Fruit fly (Drosophila melanogaster): ENCODE data around the gene CG33947.
A peak's percentile ranks its signal among the peaks of the same experiment; 100 is the strongest.

The CG33947 gene

DNA sequence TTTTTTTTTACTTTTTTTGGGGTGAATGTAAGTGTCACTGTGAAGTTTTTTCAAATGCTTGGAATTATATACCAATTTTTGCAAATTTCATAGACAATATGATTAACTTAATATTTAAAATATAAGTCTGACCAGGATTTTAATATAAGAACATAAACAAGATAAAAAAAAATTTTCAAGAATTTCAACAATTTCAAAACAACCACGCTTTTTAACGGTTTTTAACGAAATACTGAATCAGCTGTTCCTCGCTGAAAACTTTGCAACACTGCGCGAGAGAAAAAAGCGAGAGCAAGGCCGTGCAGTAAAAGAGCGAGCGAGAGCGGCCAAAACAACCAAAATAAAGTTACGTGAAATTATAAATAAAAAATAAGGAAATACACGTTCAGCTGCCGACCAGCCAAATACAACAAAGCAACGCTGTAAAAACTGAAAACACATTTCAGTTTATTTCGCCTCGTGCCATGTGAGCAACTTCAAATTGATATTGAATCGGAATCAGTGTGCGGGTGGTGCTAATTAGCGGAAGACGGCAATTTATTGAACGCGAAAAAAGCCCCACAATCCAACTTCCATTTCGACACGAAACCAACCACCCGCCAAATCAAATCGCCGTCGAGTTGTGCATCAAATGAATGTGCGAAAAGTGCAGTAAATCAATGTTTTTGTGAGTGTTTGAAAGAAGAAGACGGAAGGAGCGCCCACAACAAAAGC lies at the start of gene CG33947, which contains the start of the genes CG46439 and Iyd:
Gene CG33947, plus strand, starts transcription at position 302 of the 714 bp plus-strand sequence.
Gene CG46439, minus strand, starts transcription at position 51 of the 714 bp plus-strand sequence.
Gene Iyd, minus strand, starts transcription at position 51 of the 714 bp plus-strand sequence.
- TF ChIP-seq CG8478 (optimal IDR thresholded peaks at IDR 0.05), result no peak
- TF ChIP-seq CTCF (optimal IDR thresholded peaks at IDR 0.05), result no peak

DNA sequence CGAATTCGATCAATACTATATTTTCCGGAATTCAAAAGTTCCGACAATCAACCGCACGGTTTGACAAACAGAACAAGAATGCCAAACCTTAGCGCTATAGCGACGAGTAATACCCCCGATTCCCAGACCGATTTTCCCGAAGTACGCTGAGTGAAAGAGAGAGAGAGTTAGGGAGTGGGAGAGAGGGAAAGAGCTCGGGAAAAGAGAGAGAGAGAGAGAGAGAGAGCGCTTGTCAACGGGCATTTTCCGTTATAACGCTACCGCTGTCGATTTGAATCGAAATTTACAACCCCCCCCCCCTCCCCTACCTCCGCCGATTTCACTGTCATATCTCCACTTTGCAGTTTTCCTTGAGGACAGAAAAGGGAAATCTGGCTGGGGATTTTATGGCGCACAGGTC lies 49.7 kb upstream of the CG33947 start:
- no peak for TF ChIP-seq CTCF (optimal IDR thresholded peaks at IDR 0.05)
- no peak for TF ChIP-seq CG8478 (optimal IDR thresholded peaks at IDR 0.05)

- TF ChIP-seq CTCF (optimal IDR thresholded peaks at IDR 0.05), result peak; percentile 98 to 99
- no peak for TF ChIP-seq CG8478 (optimal IDR thresholded peaks at IDR 0.05)
Observed at dm6 chr3L:11047877-11048276, 48.4 kb upstream of the CG33947 start.

dm6 chr3L:11049414-11049813 lies 46.9 kb upstream of the CG33947 start:
- no peak for TF ChIP-seq CG8478 (optimal IDR thresholded peaks at IDR 0.05)
- TF ChIP-seq CTCF (optimal IDR thresholded peaks at IDR 0.05), result no peak

- TF ChIP-seq CG8478 (optimal IDR thresholded peaks at IDR 0.05) (no peak), CTCF (optimal IDR thresholded peaks at IDR 0.05) (no peak)
Observed at dm6 chr3L:11051271-11051670, 45.0 kb upstream of the CG33947 start, which contains the start of gene CG43693. CG43693 (minus strand) TSS chr3L:11051371.

DNA sequence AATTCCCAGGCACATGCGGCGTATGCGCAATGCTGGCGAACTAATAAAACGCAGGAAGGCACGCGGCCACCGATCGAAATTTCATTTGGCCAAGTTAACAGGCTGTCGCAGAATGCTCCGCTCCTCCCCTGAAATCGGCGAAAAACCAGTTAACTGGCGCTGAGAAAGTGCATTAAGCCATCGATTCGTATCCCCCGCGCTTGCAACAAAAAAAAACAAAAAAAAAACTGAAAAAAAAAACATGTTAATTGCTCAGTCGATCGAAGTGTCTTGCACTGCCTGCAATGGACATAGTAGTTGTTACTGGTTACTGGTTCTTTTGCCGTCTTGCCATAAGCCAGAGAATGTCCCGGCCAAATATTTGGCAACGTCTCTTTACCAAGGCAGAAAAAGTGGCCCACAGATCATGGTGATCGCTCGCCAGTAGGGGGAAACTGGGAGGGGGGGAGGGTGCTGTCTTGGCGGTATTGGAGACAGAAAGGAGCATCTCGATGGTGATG lies 43.5 kb upstream of the CG33947 start:
- TF ChIP-seq CG8478 (optimal IDR thresholded peaks at IDR 0.05) (no peak), CTCF (optimal IDR thresholded peaks at IDR 0.05) (no peak)

dm6 chr3L:11053843-11054242 lies 42.5 kb upstream of the CG33947 start, which contains the start of gene CG7888:
CG7888 (plus strand) TSS chr3L:11054035.
- TF ChIP-seq CTCF (optimal IDR thresholded peaks at IDR 0.05) (no peak), CG8478 (optimal IDR thresholded peaks at IDR 0.05) (no peak)

DNA sequence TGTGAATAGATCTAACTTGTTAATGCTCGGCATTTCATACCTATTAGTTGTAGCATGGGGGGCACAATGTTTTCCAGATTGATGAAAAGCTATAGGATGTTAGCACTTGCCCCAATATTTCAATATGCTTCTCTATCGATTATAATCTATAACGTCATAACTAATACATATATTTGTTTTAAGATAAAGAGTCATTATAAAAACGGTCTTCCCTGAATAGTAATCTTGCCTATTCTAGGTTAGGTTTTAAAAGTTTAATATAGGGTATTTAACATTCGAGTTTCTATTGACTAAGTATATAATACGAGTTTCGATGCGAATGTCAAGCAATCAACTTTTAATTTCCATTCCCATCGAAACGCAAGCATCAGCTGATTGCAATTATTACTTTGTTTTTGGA lies 35.1 kb upstream of the CG33947 start, which contains the start of the genes CG6321 and Blos2:
Gene CG6321, minus strand, starts transcription at position 25 of the 400 bp plus-strand sequence.
Gene Blos2, plus strand, starts transcription at position 372 of the 400 bp plus-strand sequence.
- TF ChIP-seq CTCF (optimal IDR thresholded peaks at IDR 0.05) (no peak), CG8478 (optimal IDR thresholded peaks at IDR 0.05) (no peak)

DNA sequence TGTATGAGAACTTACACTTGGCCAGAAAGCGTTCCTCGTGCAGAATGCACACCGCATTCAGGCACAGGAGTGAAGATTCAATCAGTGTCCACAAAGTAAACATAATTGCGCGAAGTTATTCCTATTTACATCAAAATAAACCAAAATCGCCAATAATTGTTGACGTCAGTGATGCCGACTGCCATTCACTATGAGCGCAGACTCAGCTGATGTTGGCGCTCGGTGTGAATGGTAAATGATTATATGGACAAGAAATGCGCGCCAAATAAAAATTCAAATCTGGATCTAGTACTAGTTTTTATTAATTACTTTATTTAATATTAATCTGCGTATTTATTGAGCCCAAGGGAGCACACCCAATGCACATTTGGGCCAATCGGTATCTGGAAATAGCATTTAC lies 33.9 kb upstream of the CG33947 start, which contains the start of gene CG32069:
Gene CG32069, minus strand, starts transcription at position 174 of the 400 bp plus-strand sequence.
- TF ChIP-seq CTCF (optimal IDR thresholded peaks at IDR 0.05) (no peak), CG8478 (optimal IDR thresholded peaks at IDR 0.05) (no peak)

- TF ChIP-seq CTCF (optimal IDR thresholded peaks at IDR 0.05), result no peak
- no peak for TF ChIP-seq CG8478 (optimal IDR thresholded peaks at IDR 0.05)
Observed at dm6 chr3L:11064689-11065088, 31.6 kb upstream of the CG33947 start, which contains the start of the genes CG32075, CG45101 and SuUR. CG32075 (minus strand) TSS chr3L:11064941. CG45101 (plus strand) TSS chr3L:11064991. SuUR (plus strand) TSS chr3L:11064991.

dm6 chr3L:11065850-11066249 lies 30.4 kb upstream of the CG33947 start:
- TF ChIP-seq CTCF (optimal IDR thresholded peaks at IDR 0.05) (no peak), CG8478 (optimal IDR thresholded peaks at IDR 0.05) (no peak)

DNA sequence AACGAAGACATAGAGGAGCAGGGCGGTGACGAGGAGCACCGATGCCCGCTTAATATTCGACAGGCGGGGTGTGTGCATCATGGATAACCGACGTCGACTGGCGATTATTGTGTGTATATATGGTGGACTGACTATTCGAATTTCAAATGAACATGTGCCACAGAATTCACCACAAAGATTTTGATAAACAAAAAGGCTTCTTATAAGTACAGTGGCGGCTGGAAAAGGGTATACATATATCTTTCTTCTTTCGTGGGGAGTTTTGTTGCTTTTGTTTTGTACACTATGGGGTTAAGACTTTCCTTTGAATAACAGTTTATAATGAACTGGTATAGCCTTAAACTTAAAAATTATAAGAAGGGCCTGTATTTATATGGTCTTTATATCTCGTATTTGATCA lies 26.5 kb upstream of the CG33947 start, which contains the start of gene CG6310:
Gene CG6310, minus strand, starts transcription at position 101 of the 400 bp plus-strand sequence.
- TF ChIP-seq CTCF (optimal IDR thresholded peaks at IDR 0.05), result no peak
- no peak for TF ChIP-seq CG8478 (optimal IDR thresholded peaks at IDR 0.05)

dm6 chr3L:11070372-11070854 lies 25.9 kb upstream of the CG33947 start, which contains the start of gene Mocs1:
Mocs1 (plus strand) TSS chr3L:11070526.
- no peak for TF ChIP-seq CTCF (optimal IDR thresholded peaks at IDR 0.05)
- no peak for TF ChIP-seq CG8478 (optimal IDR thresholded peaks at IDR 0.05)

- TF ChIP-seq CG8478 (optimal IDR thresholded peaks at IDR 0.05), result no peak
- TF ChIP-seq CTCF (optimal IDR thresholded peaks at IDR 0.05), result no peak
Observed at dm6 chr3L:11071057-11071456, 25.2 kb upstream of the CG33947 start.

DNA sequence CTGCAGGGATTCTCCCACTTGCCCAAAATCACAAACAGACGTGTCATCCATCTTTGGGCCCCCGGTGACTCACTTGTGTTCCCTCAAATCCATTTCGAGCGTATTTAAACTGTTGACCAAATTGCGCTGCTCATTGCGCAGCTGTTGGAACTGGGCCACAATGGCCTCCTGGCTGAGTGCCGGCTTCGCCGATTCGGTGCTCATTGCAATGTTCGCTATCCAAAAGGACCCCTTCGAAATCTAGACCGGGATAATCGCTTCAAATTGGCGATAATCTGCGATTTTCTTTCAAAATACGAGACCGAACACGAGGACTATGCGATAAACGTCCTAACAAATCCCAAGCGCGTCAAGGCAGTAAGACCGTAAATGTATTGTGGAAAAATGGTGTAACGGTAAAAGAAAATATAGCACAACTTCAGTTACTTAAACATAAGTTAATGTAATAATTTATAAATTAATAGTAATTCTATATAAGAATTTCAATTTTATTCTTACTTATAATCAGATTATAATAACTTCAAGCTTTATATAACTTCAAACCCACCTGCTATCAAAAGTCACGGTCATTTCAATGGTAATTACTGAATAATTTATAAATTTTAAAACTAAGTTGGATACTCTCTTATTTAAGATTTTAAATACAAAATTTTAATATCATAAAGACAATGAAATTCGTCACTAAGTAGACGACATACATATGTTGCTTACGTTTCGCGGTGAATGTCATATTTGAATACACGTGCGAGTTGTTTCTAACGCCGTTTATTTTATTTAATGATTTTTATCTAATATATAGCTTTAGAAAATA lies 22.0 kb upstream of the CG33947 start, which contains the start of the genes Pfdn2 and Noc1:
Gene Pfdn2, minus strand, starts transcription at position 346 of the 811 bp plus-strand sequence.
Gene Noc1, plus strand, starts transcription at position 727 of the 811 bp plus-strand sequence.
- TF ChIP-seq CG8478 (optimal IDR thresholded peaks at IDR 0.05), result no peak
- TF ChIP-seq CTCF (optimal IDR thresholded peaks at IDR 0.05), result no peak
